Fruit fly (Drosophila melanogaster): ENCODE results near the gene Josd.

DNA sequence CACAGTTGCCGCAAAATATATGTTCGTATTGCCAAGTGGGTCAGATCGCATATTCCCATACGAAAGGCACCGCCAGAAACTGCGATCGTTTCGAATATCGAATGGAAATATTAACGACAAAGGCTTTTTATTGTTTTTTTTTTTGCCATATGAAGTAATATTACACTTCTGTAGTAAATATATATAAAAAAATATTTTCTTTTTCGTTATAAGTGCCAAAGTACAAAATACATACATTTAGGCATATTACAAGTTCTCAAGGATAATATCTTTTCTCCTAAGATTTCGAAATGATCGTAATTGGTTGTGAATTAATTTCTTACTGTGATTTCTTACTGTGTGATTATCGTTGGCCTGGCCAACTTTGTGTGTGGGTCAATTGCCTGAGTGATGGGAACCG is 43.2 kb downstream of the Josd start:
- TF ChIP-seq CG1620 (GFP tag; optimal IDR thresholded peaks at IDR 0.05) (no peak), kay (GFP tag; ENCODE audit: borderline replicate concordance) (no peak), Mnt (GFP tag; optimal IDR thresholded peaks at IDR 0.05) (no peak), toe (GFP tag; optimal IDR thresholded peaks at IDR 0.05) (no peak), CG11617 (GFP tag; optimal IDR thresholded peaks at IDR 0.05) (no peak), Crg-1 (GFP tag; optimal IDR thresholded peaks at IDR 0.05) (no peak), CG7101 (tag; optimal IDR thresholded peaks at IDR 0.05) (no peak), CG12768 (GFP tag; optimal IDR thresholded peaks at IDR 0.05) (no peak), ovo (GFP tag; optimal IDR thresholded peaks at IDR 0.05) (no peak), Hr96 (GFP tag; optimal IDR thresholded peaks at IDR 0.05) (no peak)

All from whole organism, adult.